Worm (Caenorhabditis elegans) whole organism, L2 larva: ENCODE results near the gene crh-2.

Experiments
- R02D3.7 ChIP-seq: fragments of 150-350 bp; optimal IDR thresholded peaks from 2 replicates; lab custom pipeline; 2014; ENCODE audit warnings: missing biosample characterization, missing genetic modification characterization
- ama-1 ChIP-seq: fragments of 150-350 bp; optimal IDR thresholded peaks from 2 replicates; lab custom pipeline; 2018; ENCODE audit warnings: inconsistent platforms
- ceh-82 ChIP-seq: fragments of 150-350 bp; optimal IDR thresholded peaks from 2 replicates; lab custom pipeline; 2014; ENCODE audit warnings: missing biosample characterization, missing genetic modification characterization
- nhr-11 ChIP-seq: fragments of 150-350 bp; optimal IDR thresholded peaks from 2 replicates; lab custom pipeline; 2014; ENCODE audit warnings: missing biosample characterization, missing genetic modification characterization
- nhr-23 ChIP-seq: fragments of 150-350 bp; optimal IDR thresholded peaks from 2 replicates; lab custom pipeline; 2014; ENCODE audit warnings: missing biosample characterization, missing genetic modification reagents, missing genetic modification characterization
- nhr-237 ChIP-seq: fragments of 150-350 bp; optimal IDR thresholded peaks from 2 replicates; lab custom pipeline; 2014; ENCODE audit warnings: missing biosample characterization, missing genetic modification characterization
- sem-4 ChIP-seq: fragments of 150-350 bp; optimal IDR thresholded peaks from 2 replicates; lab custom pipeline; 2014; ENCODE audit warnings: missing biosample characterization, missing genetic modification reagents, missing genetic modification characterization
- snpc-4 ChIP-seq: fragments of 150-350 bp; optimal IDR thresholded peaks from 2 replicates; lab custom pipeline; 2014; ENCODE audit warnings: missing biosample characterization, missing genetic modification characterization
- unc-39 ChIP-seq: fragments of 150-350 bp; optimal IDR thresholded peaks from 2 replicates; lab custom pipeline; 2014; ENCODE audit warnings: missing biosample characterization, missing genetic modification characterization

DNA sequence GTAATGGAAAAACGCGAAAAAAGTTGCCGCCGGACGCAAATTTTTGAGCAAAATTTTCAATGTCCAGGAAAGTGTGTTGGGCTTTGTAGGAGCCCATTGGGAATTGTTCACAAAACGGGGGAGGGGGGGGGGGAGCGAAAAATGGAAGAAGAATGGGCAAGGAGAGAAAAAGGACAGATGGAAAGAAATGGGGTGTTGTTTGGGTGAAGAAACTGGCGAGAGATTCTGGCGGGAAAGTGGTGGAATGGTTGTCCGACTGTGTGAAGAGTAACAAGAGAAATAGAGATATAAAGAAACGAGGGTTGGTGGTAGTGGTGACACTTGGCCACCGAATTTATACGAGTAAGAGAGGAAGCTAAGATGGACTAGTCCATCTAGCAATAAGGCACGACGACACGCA is 38.9 kb upstream of the crh-2 start:
- no peak for TF ChIP-seq nhr-23
- TF ChIP-seq snpc-4 (tag; lab: Kevin White, UChicago), result no peak
- no peak for TF ChIP-seq sem-4 (tag; lab: Kevin White, UChicago)
- no peak for TF ChIP-seq R02D3.7
- no peak for TF ChIP-seq nhr-237
- no peak for TF ChIP-seq unc-39 (tag; lab: Kevin White, UChicago)
- TF ChIP-seq nhr-11 (tag; lab: Kevin White, UChicago), result no peak
- TF ChIP-seq ama-1 (lab: Kevin White, UChicago), result no peak
- TF ChIP-seq ceh-82 (tag; lab: Kevin White, UChicago), result no peak
